Worm (Caenorhabditis elegans) whole organism, L2 larva: ENCODE data around the gene R04F11.3.

Source experiments
- F13H6.1 ChIP-seq: sonication (generic microtip); optimal IDR thresholded peaks from 2 replicates; lab custom pipeline; 2016; ENCODE audit warnings: missing genetic modification characterization, missing compliant biosample characterization
- ama-1 ChIP-seq: fragments of 150-350 bp; optimal IDR thresholded peaks from 2 replicates; lab custom pipeline; 2018; ENCODE audit warnings: inconsistent platforms
- ceh-82 ChIP-seq: fragments of 150-350 bp; optimal IDR thresholded peaks from 2 replicates; lab custom pipeline; 2014; ENCODE audit warnings: missing biosample characterization, missing genetic modification characterization
- nhr-25 ChIP-seq: fragments of 150-350 bp; sonication (generic microtip); optimal IDR thresholded peaks from 3 replicates; lab custom pipeline; 2014; ENCODE audit warnings: missing biosample characterization, missing genetic modification characterization
- skn-1 ChIP-seq: sonication (generic microtip); optimal IDR thresholded peaks from 2 replicates; lab custom pipeline; 2017; ENCODE audit warnings: missing biosample characterization, missing genetic modification characterization
- sma-3 ChIP-seq: sonication (generic microtip); optimal IDR thresholded peaks from 2 replicates; lab custom pipeline; 2016; ENCODE audit warnings: missing genetic modification reagents, missing genetic modification characterization, missing compliant biosample characterization

ce11 chrV:12329173-12329572 is 12.2 kb upstream of the R04F11.3 start:
- no peak for TF ChIP-seq nhr-25
- no peak for TF ChIP-seq F13H6.1 (tag; lab: Kevin White, UChicago)
- no peak for TF ChIP-seq ceh-82 (tag; lab: Kevin White, UChicago)
- TF ChIP-seq sma-3 (GFP tag; lab: Kevin White, UChicago), result no peak
- no peak for TF ChIP-seq ama-1 (lab: Kevin White, UChicago)
- no peak for TF ChIP-seq skn-1 (tag; lab: Kevin White, UChicago)
